Fruit fly (Drosophila melanogaster): Measurements from ENCODE around the gene CG5418.

CG5418 gene

DNA sequence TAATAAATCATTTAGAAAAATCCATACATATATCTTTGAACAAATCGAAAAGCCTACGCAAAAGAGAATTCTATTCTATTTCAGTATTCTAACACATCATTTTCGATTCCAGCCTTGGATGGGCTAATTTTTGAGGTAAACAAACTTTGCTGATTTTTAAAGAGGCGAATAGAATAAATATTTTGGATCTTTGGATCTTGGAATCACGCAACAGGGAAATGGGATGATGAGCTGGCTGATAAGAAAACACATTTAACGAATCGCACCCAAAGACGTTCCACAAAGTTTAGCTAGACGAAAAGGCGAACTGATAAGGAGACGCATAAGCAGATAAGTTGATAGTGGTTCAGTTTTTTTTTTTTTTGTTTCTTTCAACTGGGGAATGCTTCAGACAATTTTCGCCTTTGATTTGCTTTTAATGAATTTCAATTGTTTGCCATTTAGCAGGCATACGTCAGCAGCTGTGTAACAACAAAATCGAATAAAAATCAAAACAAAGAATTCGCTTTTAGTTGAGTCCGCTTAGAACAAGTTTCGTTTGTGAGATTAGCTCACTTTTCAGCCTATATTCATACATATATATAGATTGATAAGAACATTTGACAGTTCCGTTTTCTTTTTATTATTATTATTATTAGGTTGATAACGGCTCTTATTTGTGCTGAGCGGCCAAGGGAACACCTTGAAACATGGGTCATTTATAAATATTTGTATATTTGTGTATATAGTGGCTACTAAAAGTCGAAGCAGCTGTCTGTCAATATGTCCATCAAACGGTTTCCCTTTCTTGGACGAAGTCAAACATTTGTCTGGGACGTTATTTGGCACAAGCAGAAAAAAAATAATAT lies 12.3 kb upstream of the CG5418 start:
- TF ChIP-seq CG32264 (GFP tag; optimal IDR thresholded peaks at IDR 0.05) (no peak), tai (GFP tag; optimal IDR thresholded peaks at IDR 0.05) (no peak), sage (GFP tag; optimal IDR thresholded peaks at IDR 0.05) (no peak), Dfd (GFP tag; optimal IDR thresholded peaks at IDR 0.05) (no peak), Myc (optimal IDR thresholded peaks at IDR 0.05) (no peak), foxo (GFP tag; optimal IDR thresholded peaks at IDR 0.05) (no peak), dsf (GFP tag; optimal IDR thresholded peaks at IDR 0.05; ENCODE audit: borderline replicate concordance) (no peak), dmrt93B (GFP tag; optimal IDR thresholded peaks at IDR 0.05) (no peak), dl (GFP tag; optimal IDR thresholded peaks at IDR 0.05; ENCODE audit: insufficient read depth in 1 of 2, partially characterized antibody in 2 of 2) (no peak), GATAd (GFP tag; optimal IDR thresholded peaks at IDR 0.05) (no peak), CrebA (GFP tag; optimal IDR thresholded peaks at IDR 0.05; ENCODE audit: borderline replicate concordance) (no peak), lola (GFP tag; optimal IDR thresholded peaks at IDR 0.05) (no peak)

DNA sequence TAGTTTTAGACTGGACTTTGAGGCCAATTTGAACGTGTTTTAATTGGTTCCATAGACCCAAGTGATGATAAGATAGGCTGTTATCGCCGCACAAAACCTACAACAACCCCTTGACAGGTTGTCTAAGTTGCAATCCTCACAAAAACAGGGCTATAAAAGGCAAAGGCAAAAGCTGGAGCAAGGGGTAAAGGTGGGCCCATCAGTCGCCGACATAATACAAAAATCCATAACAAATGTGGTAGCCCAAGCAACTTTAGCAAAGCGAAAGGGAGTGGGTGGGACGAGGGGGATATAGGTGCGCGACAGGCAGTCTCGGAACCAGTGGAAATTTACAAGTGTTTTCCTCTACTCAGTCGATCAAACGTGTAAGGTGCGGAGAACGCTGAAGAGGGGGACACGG lies 11.0 kb upstream of the CG5418 start:
- TF ChIP-seq CG9705 (GFP tag; optimal IDR thresholded peaks at IDR 0.05) (no peak), ey (GFP tag; optimal IDR thresholded peaks at IDR 0.05) (no peak), Hnf4 (GFP tag; optimal IDR thresholded peaks at IDR 0.05) (no peak), Rel (GFP tag; optimal IDR thresholded peaks at IDR 0.05) (no peak), Rel (tag; optimal IDR thresholded peaks at IDR 0.05) (no peak), tai (GFP tag; optimal IDR thresholded peaks at IDR 0.05) (no peak)

DNA sequence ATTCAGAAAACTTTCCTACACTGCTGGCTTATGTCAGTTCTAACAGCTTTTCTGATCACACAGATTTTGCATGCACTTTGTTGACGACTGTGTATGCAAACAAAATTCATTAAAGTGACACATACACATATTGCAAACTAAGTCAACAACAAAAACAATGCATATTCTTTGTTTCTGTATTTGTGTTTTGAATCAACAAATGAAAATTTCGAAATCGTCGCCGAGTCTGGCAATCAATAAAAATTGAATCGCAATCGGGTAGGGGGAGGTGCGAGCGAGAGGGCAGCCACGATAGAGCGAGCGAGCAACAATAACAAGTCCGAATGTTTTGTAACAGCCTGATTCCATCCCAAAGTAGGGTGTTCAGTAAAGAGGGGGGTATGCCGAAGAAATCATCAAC lies 10.0 kb upstream of the CG5418 start:
- TF ChIP-seq Hnf4 (GFP tag; optimal IDR thresholded peaks at IDR 0.05): no peak
- peak; percentile 1 for TF ChIP-seq h (GFP tag; optimal IDR thresholded peaks at IDR 0.05)
- TF ChIP-seq br (GFP tag; optimal IDR thresholded peaks at IDR 0.05): peak; percentile 17
- peak; percentile 27 for TF ChIP-seq tai (GFP tag; optimal IDR thresholded peaks at IDR 0.05)
- peak; percentile 30 for TF ChIP-seq rgr (GFP tag; optimal IDR thresholded peaks at IDR 0.05)
- no peak for TF ChIP-seq Rel (GFP tag; optimal IDR thresholded peaks at IDR 0.05)
- peak; percentile 4 for TF ChIP-seq Rel (tag; optimal IDR thresholded peaks at IDR 0.05)

DNA sequence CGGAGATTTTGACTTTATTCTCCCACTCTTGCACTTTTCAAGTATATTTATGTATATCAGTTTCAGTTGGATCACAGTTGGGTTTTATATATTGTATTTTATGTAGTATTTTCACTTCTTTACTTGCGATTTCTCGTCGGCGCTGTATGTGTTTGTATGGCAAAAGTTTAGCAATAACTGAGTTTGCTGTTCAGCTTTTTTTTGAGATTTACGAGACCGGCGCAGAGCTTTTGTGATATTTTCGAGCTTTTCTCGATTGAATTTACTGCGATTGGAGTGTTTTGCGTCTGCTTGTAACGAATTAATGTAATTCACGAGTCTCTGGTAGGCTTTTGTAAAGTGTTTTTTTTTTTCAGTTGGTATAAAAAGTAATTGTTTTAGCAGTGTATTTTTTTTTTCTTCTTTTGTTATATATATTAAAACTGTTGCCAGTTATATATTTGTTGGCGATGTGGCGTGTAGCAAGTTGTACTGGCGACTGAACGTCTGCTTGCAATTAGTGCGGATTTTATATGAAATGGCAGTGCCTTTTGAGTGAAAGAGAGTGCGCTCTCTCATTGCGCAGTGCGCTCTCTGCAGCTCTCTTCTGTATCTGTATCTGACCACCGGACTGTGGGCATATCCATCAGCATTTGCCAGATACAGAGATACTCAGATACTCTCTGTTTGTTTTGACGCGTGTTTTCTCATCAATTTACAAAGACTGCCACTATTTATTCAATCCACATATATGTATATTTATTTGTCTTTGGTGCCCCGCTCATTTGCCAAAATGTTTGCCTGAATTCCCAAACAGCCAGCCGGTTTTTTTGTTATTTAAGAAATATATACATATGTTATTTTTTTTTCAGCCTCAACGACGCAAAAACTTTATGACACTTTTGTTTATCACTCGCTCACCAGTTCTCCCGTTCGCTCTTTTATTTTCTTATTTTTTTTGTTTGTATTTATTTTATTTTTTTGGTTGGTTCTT lies 8.0 kb upstream of the CG5418 start:
- TF ChIP-seq tai (GFP tag; optimal IDR thresholded peaks at IDR 0.05) (peak; percentile 79), h (GFP tag; optimal IDR thresholded peaks at IDR 0.05) (peak; percentile 85), sage (GFP tag; optimal IDR thresholded peaks at IDR 0.05) (peak; percentile 82), Sp1 (GFP tag; optimal IDR thresholded peaks at IDR 0.05) (peak; percentile 74), ey (GFP tag; optimal IDR thresholded peaks at IDR 0.05) (peak; percentile 39), usp (GFP tag; optimal IDR thresholded peaks at IDR 0.05) (no peak), HLH106 (tag; optimal IDR thresholded peaks at IDR 0.05) (peak; percentile 59), Vsx2 (GFP tag; optimal IDR thresholded peaks at IDR 0.05; ENCODE audit: partially characterized antibody) (peak; percentile 92), Hr78 (GFP tag; optimal IDR thresholded peaks at IDR 0.05) (no peak), dl (GFP tag; optimal IDR thresholded peaks at IDR 0.05; ENCODE audit: insufficient read depth in 1 of 2, partially characterized antibody in 2 of 2) (peak; percentile 98), Hnf4 (GFP tag; optimal IDR thresholded peaks at IDR 0.05) (peak; percentile 80), Myc (optimal IDR thresholded peaks at IDR 0.05) (no peak), Rel (GFP tag; optimal IDR thresholded peaks at IDR 0.05) (peak; percentile 75), Rel (tag; optimal IDR thresholded peaks at IDR 0.05) (peak; percentile 67), rgr (GFP tag; optimal IDR thresholded peaks at IDR 0.05) (peak; percentile 84), sv (GFP tag; optimal IDR thresholded peaks at IDR 0.05) (peak; percentile 15), br (GFP tag; optimal IDR thresholded peaks at IDR 0.05) (peak; percentile 72), foxo (GFP tag; optimal IDR thresholded peaks at IDR 0.05) (peak; percentile 12 to 62), psq (GFP tag; optimal IDR thresholded peaks at IDR 0.05) (peak; percentile 70), pan (optimal IDR thresholded peaks at IDR 0.05) (no peak), OdsH (GFP tag; optimal IDR thresholded peaks at IDR 0.05) (peak; percentile 84), GATAd (GFP tag; optimal IDR thresholded peaks at IDR 0.05) (peak; percentile 7), CG32264 (GFP tag; optimal IDR thresholded peaks at IDR 0.05) (peak; percentile 40), N (GFP tag; optimal IDR thresholded peaks at IDR 0.05) (no peak), CG9705 (GFP tag; optimal IDR thresholded peaks at IDR 0.05) (peak; percentile 68), Mio (GFP tag; optimal IDR thresholded peaks at IDR 0.05) (no peak), Hr83 (GFP tag; optimal IDR thresholded peaks at IDR 0.05; ENCODE audit: poor library complexity, severe bottlenecking) (peak; percentile 85), CrebA (GFP tag; optimal IDR thresholded peaks at IDR 0.05; ENCODE audit: borderline replicate concordance) (peak; percentile 85), dmrt93B (GFP tag; optimal IDR thresholded peaks at IDR 0.05) (no peak), Dif (GFP tag; optimal IDR thresholded peaks at IDR 0.05; ENCODE audit: partially characterized antibody) (peak; percentile 99), jim (GFP tag; optimal IDR thresholded peaks at IDR 0.05) (peak; percentile 71), Jra (GFP tag; optimal IDR thresholded peaks at IDR 0.05) (peak; percentile 41), fru (GFP tag; optimal IDR thresholded peaks at IDR 0.05) (peak; percentile 72), Abd-B (GFP tag; optimal IDR thresholded peaks at IDR 0.05) (no peak)
